Worm (Caenorhabditis elegans) whole organism, early embryonic: ENCODE data around the gene rfp-1.

ENCODE experiments used
- B0310.2 ChIP-seq: sonication (generic microtip); optimal IDR thresholded peaks from 2 replicates; lab custom pipeline; 2016; ENCODE audit warnings: mild to moderate bottlenecking, missing genetic modification characterization, missing compliant biosample characterization
- ama-1 ChIP-seq: fragments of 150-350 bp; optimal IDR thresholded peaks from 2 replicates; lab custom pipeline; 2014
- flt-1 ChIP-seq: fragments of 200-800 bp; sonication (Bioruptor generic); IDR thresholded peaks from 2 replicates; pipeline ENCODE4 v1.3.6; 2022; ENCODE audit warnings: missing genetic modification characterization, missing compliant biosample characterization
- pes-1 ChIP-seq: fragments of 200-800 bp; sonication (Bioruptor generic); IDR thresholded peaks from 2 replicates; pipeline ENCODE4 v1.3.6; 2022; ENCODE audit warnings: missing genetic modification reagents, missing genetic modification characterization, missing compliant biosample characterization
- sea-1 ChIP-seq: fragments of 200-800 bp; sonication (Bioruptor generic); conservative IDR thresholded peaks from 2 replicates; pipeline ENCODE4 v1.3.6; 2022; ENCODE audit warnings: missing genetic modification characterization, missing compliant biosample characterization

DNA sequence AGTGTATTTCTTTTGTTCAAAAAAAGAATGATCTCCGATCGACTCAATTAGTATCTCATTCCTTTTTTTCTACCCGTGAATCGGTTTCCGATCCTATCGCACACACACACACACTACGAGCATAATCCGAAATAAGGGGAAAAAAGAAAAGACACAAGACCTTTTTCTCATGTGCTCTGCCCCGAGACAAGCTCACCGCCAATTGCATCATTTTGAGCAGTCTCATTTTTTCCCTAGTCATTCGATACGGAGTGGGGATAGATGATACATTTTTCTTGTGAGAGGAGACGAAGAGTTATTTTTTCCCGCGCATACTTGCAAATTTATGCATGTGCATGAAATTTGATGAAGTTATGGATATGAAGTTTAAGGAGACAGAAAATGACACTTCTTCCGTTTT lies 33.9 kb downstream of the rfp-1 start:
- TF ChIP-seq ama-1 (lab: Kevin White, UChicago) (no peak), pes-1 (GFP tag; lab: Robert Waterston, UW) (no peak), flt-1 (GFP tag; lab: Robert Waterston, UW) (no peak), sea-1 (no peak), B0310.2 (tag; lab: Kevin White, UChicago) (no peak)
